Fruit fly (Drosophila melanogaster) whole organism, pupa: ENCODE data around the gene CG5214.
A peak's percentile ranks its signal among the peaks of the same experiment; 100 is the strongest.

Experiments
- CG10348 ChIP-seq: fragments of 200-800 bp; sonication (Bioruptor generic); IDR thresholded peaks from 2 replicates; pipeline ENCODE4 v1.3.6; 2022; ENCODE audit warnings: missing biosample characterization, missing genetic modification characterization
- CG12605 ChIP-seq: fragments of 200-800 bp; sonication (Bioruptor generic); IDR thresholded peaks from 2 replicates; pipeline ENCODE4 v1.3.6; 2022; ENCODE audit warnings: missing biosample characterization, missing genetic modification characterization
- CG13204 ChIP-seq: fragments of 200-800 bp; sonication (Bioruptor generic); optimal IDR thresholded peaks from 2 replicates; lab custom pipeline; 2018; ENCODE audit warnings: missing biosample characterization, mild to moderate bottlenecking, missing genetic modification characterization, moderate library complexity
- CG14655 ChIP-seq: fragments of 200-800 bp; sonication (Bioruptor generic); optimal IDR thresholded peaks from 3 replicates; lab custom pipeline; 2017; ENCODE audit warnings: mild to moderate bottlenecking, missing biosample characterization, missing genetic modification reagents, missing genetic modification characterization
- CG15710 ChIP-seq: fragments of 200-800 bp; sonication (Bioruptor generic); optimal IDR thresholded peaks from 2 replicates; lab custom pipeline; 2018; ENCODE audit warnings: missing biosample characterization, mild to moderate bottlenecking, missing genetic modification characterization, moderate library complexity
- CG17806 ChIP-seq: fragments of 200-800 bp; sonication (Bioruptor generic); optimal IDR thresholded peaks from 2 replicates; lab custom pipeline; 2018; ENCODE audit warnings: missing biosample characterization, mild to moderate bottlenecking, missing genetic modification characterization, moderate library complexity
- CG32121 ChIP-seq: fragments of 200-800 bp; sonication (Bioruptor generic); IDR thresholded peaks from 2 replicates; pipeline ENCODE4 v1.3.6; 2022; ENCODE audit warnings: missing biosample characterization, missing genetic modification characterization
- CG34367 ChIP-seq: fragments of 200-800 bp; sonication (Bioruptor generic); optimal IDR thresholded peaks from 2 replicates; lab custom pipeline; 2018; ENCODE audit warnings: missing biosample characterization, mild to moderate bottlenecking, missing genetic modification characterization
- CG4496 ChIP-seq: fragments of 200-800 bp; sonication (Bioruptor generic); IDR thresholded peaks from 3 replicates; pipeline ENCODE4 v1.3.6; 2022; ENCODE audit warnings: missing biosample characterization, missing genetic modification characterization
- CG8159 ChIP-seq: fragments of 200-800 bp; sonication (Bioruptor generic); optimal IDR thresholded peaks from 3 replicates; lab custom pipeline; 2018; ENCODE audit warnings: missing biosample characterization, mild to moderate bottlenecking, missing genetic modification characterization, moderate library complexity
- CG8301 ChIP-seq: fragments of 200-800 bp; sonication (Bioruptor generic); optimal IDR thresholded peaks from 2 replicates; lab custom pipeline; 2018; ENCODE audit warnings: missing biosample characterization, mild to moderate bottlenecking, missing genetic modification characterization
- CG9948 ChIP-seq: fragments of 200-800 bp; sonication (Bioruptor generic); optimal IDR thresholded peaks from 2 replicates; lab custom pipeline; 2018; ENCODE audit warnings: missing biosample characterization, mild to moderate bottlenecking, missing genetic modification characterization, moderate library complexity
- D1 ChIP-seq: fragments of 200-800 bp; sonication (Bioruptor generic); optimal IDR thresholded peaks from 2 replicates; lab custom pipeline; 2018; ENCODE audit warnings: missing biosample characterization, mild to moderate bottlenecking, missing genetic modification characterization, moderate library complexity
- EcR ChIP-seq: fragments of 200-800 bp; sonication (Bioruptor generic); optimal IDR thresholded peaks from 3 replicates; lab custom pipeline; 2019; ENCODE audit warnings: missing biosample characterization, missing genetic modification characterization, mild to moderate bottlenecking, moderate library complexity, missing genetic modification reagents
- Ets98B ChIP-seq: fragments of 200-800 bp; sonication (Bioruptor generic); IDR thresholded peaks from 2 replicates; pipeline ENCODE4 v1.3.6; 2022; ENCODE audit warnings: missing biosample characterization, missing genetic modification characterization
- Pif1A ChIP-seq: fragments of 200-800 bp; sonication (Bioruptor generic); optimal IDR thresholded peaks from 3 replicates; lab custom pipeline; 2016; ENCODE audit warnings: missing biosample characterization, missing genetic modification characterization
- Pif1B ChIP-seq: fragments of 200-800 bp; sonication (Bioruptor generic); optimal IDR thresholded peaks from 3 replicates; lab custom pipeline; 2016; ENCODE audit warnings: missing biosample characterization, missing genetic modification characterization
- Snoo ChIP-seq: fragments of 200-800 bp; sonication (Bioruptor generic); optimal IDR thresholded peaks from 3 replicates; lab custom pipeline; 2017; ENCODE audit warnings: missing biosample characterization, mild to moderate bottlenecking, missing genetic modification characterization, inconsistent platforms
- fd96Ca ChIP-seq: fragments of 200-800 bp; sonication (Bioruptor generic); IDR thresholded peaks from 3 replicates; pipeline ENCODE4 v1.3.6; 2022; ENCODE audit warnings: missing biosample characterization, missing genetic modification characterization
- gl ChIP-seq: fragments of 200-800 bp; sonication (Bioruptor generic); optimal IDR thresholded peaks from 2 replicates; lab custom pipeline; 2018; ENCODE audit warnings: missing biosample characterization, mild to moderate bottlenecking, missing genetic modification characterization
- rn ChIP-seq: fragments of 200-800 bp; sonication (Bioruptor generic); IDR thresholded peaks from 2 replicates; pipeline ENCODE4 v1.3.6; 2022; ENCODE audit warnings: missing biosample characterization, missing genetic modification characterization

Gene CG5214

dm6 chr3R:11230392-11230791 lies 13.7 kb upstream of the CG5214 start, which contains the start of gene GCC88:
TSS of gene GCC88 (minus strand) at chr3R:11230600.
- TF ChIP-seq gl (tag; lab: Kevin White, UChicago) (no peak), CG13204 (GFP tag; lab: Kevin White, UChicago) (no peak), CG4496 (GFP tag; lab: Robert Waterston, UW) (no peak), CG17806 (tag; lab: Kevin White, UChicago) (no peak), rn (GFP tag; lab: Robert Waterston, UW) (no peak), fd96Ca (no peak), D1 (tag; lab: Kevin White, UChicago) (no peak), Pif1A (GFP tag; lab: Kevin White, UChicago) (no peak), CG10348 (no peak)
- TF ChIP-seq, all 21 proteins: peak for 0

dm6 chr3R:11231037-11231436 lies 13.1 kb upstream of the CG5214 start:
- TF ChIP-seq CG8301 (tag; lab: Kevin White, UChicago) (no peak), CG8159 (tag; lab: Kevin White, UChicago) (no peak), CG9948 (tag; lab: Kevin White, UChicago) (no peak), CG17806 (tag; lab: Kevin White, UChicago) (no peak), CG10348 (no peak), gl (tag; lab: Kevin White, UChicago) (no peak), CG32121 (no peak), Pif1A (GFP tag; lab: Kevin White, UChicago) (no peak), CG14655 (GFP tag; lab: Kevin White, UChicago) (no peak), fd96Ca (no peak), CG15710 (tag; lab: Kevin White, UChicago) (no peak), EcR (GFP tag; lab: Kevin White, UChicago) (no peak), Pif1B (GFP tag; lab: Kevin White, UChicago) (no peak), CG13204 (GFP tag; lab: Kevin White, UChicago) (no peak), Snoo (no peak), CG34367 (tag; lab: Kevin White, UChicago) (no peak), CG12605 (GFP tag; lab: Robert Waterston, UW) (no peak), Ets98B (GFP tag; lab: Robert Waterston, UW) (no peak), rn (GFP tag; lab: Robert Waterston, UW) (no peak), CG4496 (GFP tag; lab: Robert Waterston, UW) (no peak)
- TF ChIP-seq, all 21 proteins: peak for 0

dm6 chr3R:11231705-11232261 lies 12.3 kb upstream of the CG5214 start, which contains the start of the genes CG17187 and Dph3:
TSS of gene CG17187 (minus strand) at chr3R:11231879.
TSS of gene Dph3 (plus strand) at chr3R:11231912.
- TF ChIP-seq CG10348 (no peak), D1 (tag; lab: Kevin White, UChicago) (no peak), CG13204 (GFP tag; lab: Kevin White, UChicago) (no peak), EcR (GFP tag; lab: Kevin White, UChicago) (no peak)

- TF ChIP-seq EcR (GFP tag; lab: Kevin White, UChicago) (peak; percentile 88), CG13204 (GFP tag; lab: Kevin White, UChicago) (no peak)
These were observed 9.2 kb upstream of the CG5214 start, which contains the start of the genes Arfip and CG17721 for dm6 chr3R:11234918-11235371. TSS of gene Arfip (minus strand) at chr3R:11235013. TSS of gene CG17721 (plus strand) at chr3R:11235140.

dm6 chr3R:11236041-11236440 lies 8.1 kb upstream of the CG5214 start, which contains the start of gene CG31441:
TSS of gene CG31441 (plus strand) at chr3R:11236286.
- TF ChIP-seq Pif1A (GFP tag; lab: Kevin White, UChicago) = no peak
- no peak for TF ChIP-seq CG34367 (tag; lab: Kevin White, UChicago)
- no peak for TF ChIP-seq CG10348
- no peak for TF ChIP-seq rn (GFP tag; lab: Robert Waterston, UW)
- no peak for TF ChIP-seq gl (tag; lab: Kevin White, UChicago)
- no peak for TF ChIP-seq CG9948 (tag; lab: Kevin White, UChicago)
- no peak for TF ChIP-seq CG32121
- no peak for TF ChIP-seq Snoo
- TF ChIP-seq Pif1B (GFP tag; lab: Kevin White, UChicago) = no peak

- TF ChIP-seq Pif1A (GFP tag; lab: Kevin White, UChicago) (no peak), CG34367 (tag; lab: Kevin White, UChicago) (no peak), CG12605 (GFP tag; lab: Robert Waterston, UW) (no peak), Pif1B (GFP tag; lab: Kevin White, UChicago) (no peak), CG8159 (tag; lab: Kevin White, UChicago) (no peak), CG32121 (no peak), CG13204 (GFP tag; lab: Kevin White, UChicago) (no peak), CG15710 (tag; lab: Kevin White, UChicago) (no peak), CG4496 (GFP tag; lab: Robert Waterston, UW) (no peak), CG17806 (tag; lab: Kevin White, UChicago) (no peak), CG9948 (tag; lab: Kevin White, UChicago) (no peak), Snoo (no peak), fd96Ca (no peak), rn (GFP tag; lab: Robert Waterston, UW) (no peak), CG14655 (GFP tag; lab: Kevin White, UChicago) (no peak), gl (tag; lab: Kevin White, UChicago) (no peak), CG10348 (no peak)
These were observed 6.5 kb upstream of the CG5214 start, which contains the start of gene CG31388 for dm6 chr3R:11237598-11237997. TSS of gene CG31388 (plus strand) at chr3R:11237815.
